Worm (Caenorhabditis elegans) whole organism, mixed stage, embryonic: ENCODE results near the gene F19C7.8.

Experiments used
- elt-1 ChIP-seq: sonication (generic microtip); optimal IDR thresholded peaks from 2 replicates; lab custom pipeline; 2017; ENCODE audit warnings: missing genetic modification characterization, mild to moderate bottlenecking, missing compliant biosample characterization, antibody characterized with exemption, moderate library complexity, borderline replicate concordance; ENCODE audit not compliant: insufficient read depth
- lsy-2 ChIP-seq: fragments of 150-350 bp; optimal IDR thresholded peaks from 2 replicates; lab custom pipeline; 2014; ENCODE audit warnings: missing biosample characterization, missing genetic modification characterization

ce11 chrIV:4596824-4597223 is 41.1 kb downstream of the F19C7.8 start, which contains the start of gene F19C7.3:
- TF ChIP-seq elt-1 (tag; lab: Kevin White, UChicago) = no peak
- TF ChIP-seq lsy-2 (tag; lab: Kevin White, UChicago) = no peak
